Fruit fly (Drosophila melanogaster): ENCODE data around the gene vig2.

vig2 gene

DNA sequence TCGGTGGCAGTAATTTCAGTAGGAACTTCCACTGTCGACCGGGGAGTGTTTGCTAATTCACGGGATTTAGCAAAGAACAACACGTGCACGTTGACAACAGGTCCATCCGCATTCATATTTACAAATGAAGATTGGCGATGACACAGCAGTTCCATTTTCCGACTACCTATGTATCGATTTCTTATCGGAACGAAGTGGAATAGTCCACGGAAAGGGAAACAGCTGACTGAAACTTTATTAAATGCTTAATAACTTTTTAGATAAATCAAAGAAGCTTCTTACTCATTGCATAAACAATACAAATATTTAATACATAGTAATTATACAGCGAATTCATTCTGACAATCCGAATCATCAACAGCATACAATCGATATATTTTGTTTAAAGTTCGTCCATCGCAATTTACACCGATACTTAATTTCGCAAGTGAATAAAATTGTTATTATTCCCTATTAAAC is 4.1 kb downstream of the vig2 start, which contains the start of the genes Mocs2A, Mocs2B and Clbn (continued):
- TF ChIP-seq pfk (GFP tag; optimal IDR thresholded peaks at IDR 0.05): peak; percentile 91
- TF ChIP-seq CG13287 (GFP tag; IDR thresholded peaks at IDR 0.05; ENCODE audit: partially characterized antibody): peak; percentile 90
- TF ChIP-seq knrl (GFP tag; IDR thresholded peaks at IDR 0.05; ENCODE audit: partially characterized antibody): peak; percentile 81
- peak; percentile 12 for TF ChIP-seq CG17829 (tag; optimal IDR thresholded peaks at IDR 0.05)
- peak; percentile 53 for TF ChIP-seq CG2116 (GFP tag; optimal IDR thresholded peaks at IDR 0.05)
- TF ChIP-seq Dref (GFP tag; IDR thresholded peaks at IDR 0.05): peak; percentile 73
- TF ChIP-seq crc (GFP tag; optimal IDR thresholded peaks at IDR 0.05): no peak
- TF ChIP-seq CG10543 (GFP tag; optimal IDR thresholded peaks at IDR 0.05): no peak
- TF ChIP-seq phol (tag; optimal IDR thresholded peaks at IDR 0.05): peak; percentile 9
- TF ChIP-seq unc-4 (GFP tag; IDR thresholded peaks at IDR 0.05; ENCODE audit: partially characterized antibody): peak; percentile 84
- no peak for TF ChIP-seq dimm (GFP tag; IDR thresholded peaks at IDR 0.05)
- TF ChIP-seq CG34224 (GFP tag; IDR thresholded peaks at IDR 0.05; ENCODE audit: partially characterized antibody): peak; percentile 77
- TF ChIP-seq CG12391 (tag; optimal IDR thresholded peaks at IDR 0.05): peak; percentile 21
- TF ChIP-seq Mes4 (GFP tag; optimal IDR thresholded peaks at IDR 0.05): no peak
- TF ChIP-seq CG34422 (GFP tag; IDR thresholded peaks at IDR 0.05): peak; percentile 55; the same call in 1 of the 3 replicates
- no peak for TF ChIP-seq CG32767 (GFP tag; IDR thresholded peaks at IDR 0.05)
- TF ChIP-seq caup (GFP tag; optimal IDR thresholded peaks at IDR 0.05; ENCODE audit: severe bottlenecking): no peak
- no peak for TF ChIP-seq CG12071 (GFP tag; optimal IDR thresholded peaks at IDR 0.05)
- TF ChIP-seq twi (tag; optimal IDR thresholded peaks at IDR 0.05): no peak
- no peak for TF ChIP-seq CG43689 (GFP tag; IDR thresholded peaks at IDR 0.05)
- TF ChIP-seq tio (GFP tag; optimal IDR thresholded peaks at IDR 0.05): no peak
- no peak for TF ChIP-seq Trl (optimal IDR thresholded peaks at IDR 0.05)
- TF ChIP-seq Trl (GFP tag; optimal IDR thresholded peaks at IDR 0.05): no peak
- TF ChIP-seq zen2 (GFP tag; IDR thresholded peaks at IDR 0.05; ENCODE audit: partially characterized antibody): peak; percentile 44; the same call in 1 of the 3 replicates
- TF ChIP-seq vnd (GFP tag; IDR thresholded peaks at IDR 0.05; ENCODE audit: partially characterized antibody): peak; percentile 79
- TF ChIP-seq Opbp (GFP tag; IDR thresholded peaks at IDR 0.05; ENCODE audit: partially characterized antibody): peak; percentile 39; the same call in 2 of the 3 replicates
- TF ChIP-seq stwl (tag; optimal IDR thresholded peaks at IDR 0.05): peak; percentile 18
- peak; percentile 66 for TF ChIP-seq CG6791 (GFP tag; IDR thresholded peaks at IDR 0.05; ENCODE audit: partially characterized antibody)

DNA sequence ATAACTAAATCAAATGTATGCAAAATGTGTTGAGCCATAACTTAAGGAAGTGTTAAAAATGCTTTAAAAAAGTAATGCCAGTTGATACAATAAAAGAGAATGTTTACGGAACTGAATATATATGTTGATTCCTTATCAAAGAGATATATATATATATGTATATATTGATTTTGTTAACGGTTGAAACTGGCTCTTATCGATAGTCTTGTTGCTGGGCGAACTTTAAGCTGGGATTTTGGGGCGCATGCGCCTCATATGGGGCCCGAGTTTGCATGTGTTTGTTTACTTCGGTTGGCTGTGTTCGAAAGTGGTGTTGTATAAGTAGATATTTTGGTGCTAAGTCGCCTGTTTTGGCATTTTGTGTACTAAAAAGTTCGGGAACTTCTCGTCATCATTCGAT is 7.9 kb downstream of the vig2 start, which contains the start of gene Bili:
TSS of gene Bili (plus strand) at position 265 of the 400 bp plus-strand sequence.
- TF ChIP-seq CG2116 (GFP tag; optimal IDR thresholded peaks at IDR 0.05) (peak; percentile 24), unc-4 (GFP tag; IDR thresholded peaks at IDR 0.05; ENCODE audit: partially characterized antibody) (peak; percentile 42; the same call in 1 of the 2 replicates), ewg (GFP tag; optimal IDR thresholded peaks at IDR 0.05) (peak; percentile 69), onecut (GFP tag; IDR thresholded peaks at IDR 0.05) (peak; percentile 89)

DNA sequence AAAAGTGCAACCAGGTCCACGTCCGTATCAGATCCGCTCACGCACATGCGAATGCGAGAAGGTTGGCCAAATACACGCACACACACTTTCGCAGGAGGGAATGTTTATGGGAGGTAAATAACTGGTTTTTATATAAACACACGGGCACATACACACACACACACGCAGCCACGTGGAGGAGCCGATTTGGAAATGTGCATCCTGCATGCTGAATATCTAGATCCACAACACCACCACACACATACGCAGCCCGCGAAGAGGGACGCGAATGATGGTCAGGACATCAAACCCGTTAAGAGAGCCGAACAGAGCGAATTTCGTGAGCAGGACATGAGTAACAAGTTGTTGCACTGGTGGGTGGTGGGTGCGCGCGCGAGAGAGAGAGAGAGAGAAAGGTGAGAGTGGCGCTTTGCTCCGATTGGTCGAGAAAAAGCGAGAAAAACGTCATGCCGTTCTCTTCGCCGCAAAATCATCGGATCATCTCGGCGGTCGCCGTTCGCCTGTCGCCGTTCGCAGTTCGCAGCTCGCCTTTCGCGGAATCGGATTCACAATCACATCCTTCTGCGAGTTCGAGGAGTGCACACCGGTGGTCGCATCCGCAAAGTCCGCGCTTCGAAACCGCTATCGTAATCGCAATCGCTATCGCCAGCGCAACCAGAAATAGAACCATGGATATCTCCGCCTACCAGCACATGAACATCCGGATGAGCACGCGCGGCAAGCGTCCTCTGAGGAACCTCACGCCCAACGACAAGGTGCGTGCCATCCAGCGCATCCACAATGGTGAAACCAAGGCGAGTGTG is 14.6 kb downstream of the vig2 start, which contains the start of gene danr:
TSS of gene danr (plus strand) at position 508 of the 803 bp plus-strand sequence.
- TF ChIP-seq CG7271 (tag; optimal IDR thresholded peaks at IDR 0.05): no peak
- TF ChIP-seq HLH54F (GFP tag; optimal IDR thresholded peaks at IDR 0.05): no peak
- TF ChIP-seq Max (GFP tag; optimal IDR thresholded peaks at IDR 0.05): no peak
- no peak for TF ChIP-seq CG14667 (GFP tag; IDR thresholded peaks at IDR 0.05)
- no peak for TF ChIP-seq eve (GFP tag; optimal IDR thresholded peaks at IDR 0.05)
- no peak for TF ChIP-seq jumu (GFP tag; optimal IDR thresholded peaks at IDR 0.05)
- no peak for TF ChIP-seq HLH4C (GFP tag; IDR thresholded peaks at IDR 0.05; ENCODE audit: partially characterized antibody)
- TF ChIP-seq CG7556 (GFP tag; optimal IDR thresholded peaks at IDR 0.05): no peak
- TF ChIP-seq CG7357 (GFP tag; IDR thresholded peaks at IDR 0.05): no peak
- TF ChIP-seq Fer2 (tag; optimal IDR thresholded peaks at IDR 0.05): no peak
- TF ChIP-seq Lpt (GFP tag; optimal IDR thresholded peaks at IDR 0.05): no peak
- no peak for TF ChIP-seq row (GFP tag; IDR thresholded peaks at IDR 0.05)
- TF ChIP-seq wdn (GFP tag; IDR thresholded peaks at IDR 0.05): no peak
- TF ChIP-seq Tbp (GFP tag; optimal IDR thresholded peaks at IDR 0.05): no peak
- no peak for TF ChIP-seq Sox102F (GFP tag; optimal IDR thresholded peaks at IDR 0.05)
- TF ChIP-seq peb (GFP tag; IDR thresholded peaks at IDR 0.05): no peak
- TF ChIP-seq vvl (GFP tag; IDR thresholded peaks at IDR 0.05): no peak
